Fruit fly (Drosophila melanogaster): ENCODE data around the gene CG7968.

dm6 chr2L:13869400-13869799 lies 20.2 kb downstream of the CG7968 start:
- TF ChIP-seq CG15710 (tag; optimal IDR thresholded peaks at IDR 0.05) (no peak), CG10348 (GFP tag; IDR thresholded peaks at IDR 0.05) (no peak), Pif1B (GFP tag; optimal IDR thresholded peaks at IDR 0.05) (no peak), Ets98B (GFP tag; IDR thresholded peaks at IDR 0.05) (no peak), gl (tag; optimal IDR thresholded peaks at IDR 0.05) (no peak), CG4496 (GFP tag; IDR thresholded peaks at IDR 0.05) (no peak)

All from whole organism, pupa.